Fruit fly (Drosophila melanogaster) whole organism, embryonic: ENCODE results near the gene form3.

Source experiments
- Atf3 ChIP-seq: fragments of 200-800 bp; sonication (Bioruptor generic); optimal IDR thresholded peaks from 3 replicates; lab custom pipeline; 2016; ENCODE audit warnings: missing biosample characterization, missing genetic modification characterization
- C15 ChIP-seq: fragments of 200-800 bp; sonication (Bioruptor generic); IDR thresholded peaks from 3 replicates; pipeline ENCODE4 v1.3.6; 2022; ENCODE audit warnings: missing biosample characterization, missing genetic modification characterization
- CG1024 ChIP-seq: fragments of 200-800 bp; sonication (Bioruptor generic); IDR thresholded peaks from 2 replicates; pipeline ENCODE4 v1.3.6; 2022; ENCODE audit warnings: missing biosample characterization, missing genetic modification characterization
- CG11504 ChIP-seq: fragments of 200-800 bp; sonication (Bioruptor generic); optimal IDR thresholded peaks from 3 replicates; lab custom pipeline; 2019; ENCODE audit warnings: missing biosample characterization, mild to moderate bottlenecking, missing genetic modification characterization, moderate library complexity
- CG11695 ChIP-seq: fragments of 200-800 bp; sonication (Bioruptor generic); IDR thresholded peaks from 3 replicates; pipeline ENCODE4 v1.3.6; 2022; ENCODE audit warnings: missing biosample characterization, missing genetic modification characterization
- CG13894 ChIP-seq: fragments of 200-800 bp; sonication (Bioruptor generic); optimal IDR thresholded peaks from 3 replicates; lab custom pipeline; 2018; ENCODE audit warnings: missing biosample characterization, mild to moderate bottlenecking, missing genetic modification characterization, moderate library complexity
- CG14014 ChIP-seq: fragments of 200-800 bp; sonication (Bioruptor generic); IDR thresholded peaks from 2 replicates; pipeline ENCODE4 v1.3.6; 2022; ENCODE audit warnings: missing biosample characterization, missing genetic modification characterization
- CG14050 ChIP-seq: fragments of 200-800 bp; sonication (Bioruptor generic); IDR thresholded peaks from 3 replicates; pipeline ENCODE4 v1.3.6; 2022; ENCODE audit warnings: missing biosample characterization, missing genetic modification characterization
- CG1602 ChIP-seq: fragments of 200-800 bp; sonication (Bioruptor generic); optimal IDR thresholded peaks from 3 replicates; lab custom pipeline; 2016; ENCODE audit warnings: missing biosample characterization, missing genetic modification characterization
- CG16815 ChIP-seq: fragments of 200-800 bp; sonication (Bioruptor generic); optimal IDR thresholded peaks from 3 replicates; lab custom pipeline; 2017; ENCODE audit warnings: missing biosample characterization, mild to moderate bottlenecking, missing genetic modification characterization
- CG18262 ChIP-seq: fragments of 200-800 bp; optimal IDR thresholded peaks from 3 replicates; lab custom pipeline; 2019; ENCODE audit warnings: missing biosample characterization, mild to moderate bottlenecking, missing genetic modification characterization, moderate library complexity
- CG2678 ChIP-seq: fragments of 200-800 bp; sonication (Bioruptor generic); optimal IDR thresholded peaks from 3 replicates; lab custom pipeline; 2019; ENCODE audit warnings: missing biosample characterization, mild to moderate bottlenecking, missing genetic modification characterization, moderate library complexity
- CG6683 ChIP-seq: fragments of 200-800 bp; sonication (Bioruptor generic); optimal IDR thresholded peaks from 2 replicates; lab custom pipeline; 2017; ENCODE audit warnings: missing biosample characterization, mild to moderate bottlenecking, missing genetic modification characterization, missing genetic modification reagents
- CG6854 ChIP-seq: fragments of 200-800 bp; sonication (Bioruptor generic); optimal IDR thresholded peaks from 3 replicates; lab custom pipeline; 2017; ENCODE audit warnings: missing biosample characterization, mild to moderate bottlenecking, missing genetic modification characterization
- CG7271 ChIP-seq: fragments of 200-800 bp; sonication (Bioruptor generic); optimal IDR thresholded peaks from 2 replicates; lab custom pipeline; 2018; ENCODE audit warnings: missing biosample characterization, mild to moderate bottlenecking, missing genetic modification characterization, moderate library complexity
- CTCF ChIP-seq: fragments of 200-800 bp; sonication (Bioruptor generic); optimal IDR thresholded peaks from 2 replicates; lab custom pipeline; 2017; ENCODE audit warnings: missing biosample characterization, mild to moderate bottlenecking, missing genetic modification characterization, moderate library complexity
- D ChIP-seq, 2 experiments: fragments of 200-800 bp in 1 of 2; fragments of >200 bp in 1 of 2; sonication (Bioruptor generic) in 1 of 2; optimal IDR thresholded peaks; 2 replicates in 1 of 2; 3 replicates in 1 of 2; lab custom pipeline; 2017; ENCODE audit warnings: mild to moderate bottlenecking in 1 of 2, missing biosample characterization in 1 of 2, missing genetic modification characterization in 1 of 2, missing genetic modification reagents in 1 of 2
- ERR ChIP-seq: fragments of 200-800 bp; sonication (Bioruptor generic); optimal IDR thresholded peaks from 2 replicates; lab custom pipeline; 2016; ENCODE audit warnings: missing biosample characterization, missing genetic modification characterization
- MTF-1 ChIP-seq: fragments of 200-800 bp; sonication (Bioruptor generic); optimal IDR thresholded peaks from 2 replicates; lab custom pipeline; 2018; ENCODE audit warnings: missing biosample characterization, mild to moderate bottlenecking, missing genetic modification characterization, borderline replicate concordance
- Mad ChIP-seq: fragments of 200-800 bp; sonication (Bioruptor generic); optimal IDR thresholded peaks from 2 replicates; lab custom pipeline; 2016; ENCODE audit warnings: missing biosample characterization, missing genetic modification characterization
- NC2α ChIP-seq: fragments of 200-800 bp; sonication (Bioruptor generic); optimal IDR thresholded peaks from 2 replicates; lab custom pipeline; 2016; ENCODE audit warnings: missing biosample characterization, missing genetic modification characterization
- Oli ChIP-seq: fragments of 200-800 bp; sonication (Bioruptor generic); optimal IDR thresholded peaks from 2 replicates; lab custom pipeline; 2018; ENCODE audit warnings: missing biosample characterization, mild to moderate bottlenecking, missing genetic modification characterization, moderate library complexity
- Taf1 ChIP-seq: fragments of 200-800 bp; sonication (Bioruptor generic); IDR thresholded peaks from 2 replicates; pipeline ENCODE4 v1.3.6; 2022; ENCODE audit warnings: missing biosample characterization, missing genetic modification characterization
- Trl ChIP-seq, 3 experiments: fragments of >200 bp in 2 of 3; fragments of 200-800 bp in 1 of 3; sonication (Bioruptor generic) in 1 of 3; optimal IDR thresholded peaks; 2 replicates in 1 of 3; 3 replicates in 2 of 3; lab custom pipeline; 2016 to 2017; ENCODE audit warnings: missing biosample characterization in 1 of 3, missing genetic modification characterization in 1 of 3
- Usf ChIP-seq: fragments of 200-800 bp; sonication (Bioruptor generic); optimal IDR thresholded peaks from 2 replicates; lab custom pipeline; 2017; ENCODE audit warnings: missing genotype, missing biosample characterization, missing genetic modification characterization
- amos ChIP-seq: fragments of 200-800 bp; sonication (Bioruptor generic); IDR thresholded peaks from 2 replicates; pipeline ENCODE4 v1.3.6; 2022; ENCODE audit warnings: missing biosample characterization, missing genetic modification characterization; ENCODE audit not compliant: partially characterized antibody
- ase ChIP-seq: fragments of 200-800 bp; sonication (Bioruptor generic); IDR thresholded peaks from 3 replicates; pipeline ENCODE4 v1.3.6; 2022; ENCODE audit warnings: missing biosample characterization, missing genetic modification characterization
- br ChIP-seq: fragments of >200 bp; optimal IDR thresholded peaks from 2 replicates; lab custom pipeline; 2017
- bsh ChIP-seq, 2 experiments: fragments of 200-800 bp; sonication (Bioruptor generic); optimal IDR thresholded peaks; 2 replicates each; lab custom pipeline; 2017 to 2018; ENCODE audit warnings: mild to moderate bottlenecking in 2 of 2, missing biosample characterization in 2 of 2, missing genetic modification characterization in 2 of 2, moderate library complexity in 1 of 2
- cg ChIP-seq: fragments of 200-800 bp; sonication (Bioruptor generic); optimal IDR thresholded peaks from 3 replicates; lab custom pipeline; 2019; ENCODE audit warnings: missing biosample characterization, mild to moderate bottlenecking, missing genetic modification characterization, moderate library complexity
- chinmo ChIP-seq: fragments of 200-800 bp; sonication (Bioruptor generic); IDR thresholded peaks from 4 replicates; pipeline ENCODE4 v1.3.6; 2022; ENCODE audit warnings: missing biosample characterization, missing genetic modification characterization; ENCODE audit not compliant: partially characterized antibody
- corto ChIP-seq: fragments of 200-800 bp; sonication (Bioruptor generic); optimal IDR thresholded peaks from 2 replicates; lab custom pipeline; 2016; ENCODE audit warnings: missing biosample characterization, mild to moderate bottlenecking, missing genetic modification characterization, moderate library complexity
- cwo ChIP-seq: fragments of 200-800 bp; sonication (Bioruptor generic); optimal IDR thresholded peaks from 3 replicates; lab custom pipeline; 2017; ENCODE audit warnings: missing biosample characterization, missing genetic modification characterization, mild to moderate bottlenecking, moderate library complexity, missing genetic modification reagents
- dm ChIP-seq: fragments of 200-800 bp; sonication (Bioruptor generic); optimal IDR thresholded peaks from 3 replicates; lab custom pipeline; 2016; ENCODE audit warnings: missing biosample characterization, missing genetic modification characterization
- exex ChIP-seq: fragments of 200-800 bp; sonication (Bioruptor generic); optimal IDR thresholded peaks from 4 replicates; lab custom pipeline; 2018; ENCODE audit warnings: missing biosample characterization, mild to moderate bottlenecking, missing genetic modification characterization, moderate library complexity
- fu2 ChIP-seq: fragments of 200-800 bp; sonication (Bioruptor generic); optimal IDR thresholded peaks from 2 replicates; lab custom pipeline; 2016; ENCODE audit warnings: missing biosample characterization, missing genetic modification characterization
- gcm ChIP-seq: fragments of 200-800 bp; sonication (Bioruptor generic); optimal IDR thresholded peaks from 2 replicates; lab custom pipeline; 2019; ENCODE audit warnings: missing biosample characterization, mild to moderate bottlenecking, missing genetic modification characterization, moderate library complexity
- gsb-n ChIP-seq: fragments of 200-800 bp; sonication (Bioruptor generic); optimal IDR thresholded peaks from 3 replicates; lab custom pipeline; 2018; ENCODE audit warnings: missing biosample characterization, mild to moderate bottlenecking, missing genetic modification characterization
- kay ChIP-seq: fragments of 200-800 bp; sonication (Bioruptor generic); optimal IDR thresholded peaks from 2 replicates; lab custom pipeline; 2016; ENCODE audit warnings: missing biosample characterization, missing genetic modification characterization
- lab ChIP-seq: fragments of 200-800 bp; sonication (Bioruptor generic); optimal IDR thresholded peaks from 3 replicates; lab custom pipeline; 2017; ENCODE audit warnings: missing biosample characterization, missing genetic modification characterization, mild to moderate bottlenecking, moderate library complexity, missing genetic modification reagents
- luna ChIP-seq: fragments of 200-800 bp; sonication (Bioruptor generic); optimal IDR thresholded peaks from 2 replicates; lab custom pipeline; 2016; ENCODE audit warnings: missing biosample characterization, missing genetic modification characterization
- mirr ChIP-seq: fragments of 200-800 bp; sonication (Bioruptor generic); optimal IDR thresholded peaks from 3 replicates; lab custom pipeline; 2018; ENCODE audit warnings: missing biosample characterization, mild to moderate bottlenecking, missing genetic modification characterization
- pros ChIP-seq: fragments of 200-800 bp; sonication (Bioruptor generic); optimal IDR thresholded peaks from 3 replicates; lab custom pipeline; 2019; ENCODE audit warnings: missing biosample characterization, mild to moderate bottlenecking, missing genetic modification characterization, moderate library complexity
- ssp ChIP-seq: fragments of 200-800 bp; sonication (Bioruptor generic); IDR thresholded peaks from 2 replicates; pipeline ENCODE4 v1.3.6; 2022; ENCODE audit warnings: missing biosample characterization, missing genetic modification characterization
- sug ChIP-seq: fragments of 200-800 bp; optimal IDR thresholded peaks from 2 replicates; lab custom pipeline; 2019; ENCODE audit warnings: missing biosample characterization, mild to moderate bottlenecking, missing genetic modification characterization, moderate library complexity

Gene form3

DNA sequence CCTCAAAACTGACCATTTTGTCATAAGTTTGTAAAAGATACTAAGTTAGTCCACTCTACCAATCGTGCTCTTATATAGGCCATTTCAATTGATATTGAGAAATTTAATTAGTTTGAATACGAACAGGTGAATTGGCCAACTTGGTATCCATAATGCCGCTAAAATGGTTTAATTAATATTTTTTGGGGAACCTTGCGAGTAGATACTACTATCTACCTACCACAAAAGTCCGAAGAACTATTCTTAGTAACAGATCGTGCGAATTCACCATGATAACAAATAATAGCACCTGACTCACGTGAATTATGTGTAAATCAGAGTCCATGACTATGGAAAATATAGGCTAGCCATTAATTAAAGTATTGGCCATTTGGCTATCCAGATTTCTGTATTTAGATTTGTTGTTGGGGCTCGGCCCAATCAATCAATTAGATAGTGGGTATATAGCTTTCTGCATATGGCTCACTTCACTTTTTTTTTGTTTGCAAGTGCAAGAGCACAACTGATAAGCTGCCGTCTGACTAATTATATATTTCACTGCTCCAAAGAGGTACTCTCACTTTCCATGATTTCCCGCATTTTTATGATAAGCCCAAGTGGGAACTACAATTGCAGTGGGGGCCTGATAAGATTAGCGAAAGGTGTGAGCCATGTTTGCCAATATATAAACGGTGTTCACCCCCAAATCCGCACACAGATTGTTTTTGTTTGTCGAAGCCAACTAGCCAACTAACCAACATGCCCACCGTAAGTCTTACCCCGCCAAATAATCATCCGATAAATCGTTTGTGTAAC, 33.8 kb downstream of the form3 start, which contains the start of the genes Acbp4 and Acbp6:
Gene Acbp4 (minus strand): TSS at position 51 of the 795 bp plus-strand sequence.
Gene Acbp6 (plus strand): TSS at position 690 of the 795 bp plus-strand sequence.
- TF ChIP-seq C15 (GFP tag; lab: Robert Waterston, UW): no peak
- TF ChIP-seq CG11504 (tag; lab: Kevin White, UChicago): no peak
- TF ChIP-seq CG11695 (GFP tag; lab: Robert Waterston, UW): 0 out of 3 replicates have a peak, but pooled peaks have one; percentile 10
- no peak for TF ChIP-seq CTCF (GFP tag; lab: Kevin White, UChicago)
- no peak for TF ChIP-seq CG7271 (tag; lab: Kevin White, UChicago)
- peak; percentile 65 for TF ChIP-seq sug (tag; lab: Kevin White, UChicago)
- TF ChIP-seq fu2 (GFP tag; lab: Kevin White, UChicago): no peak
- TF ChIP-seq chinmo (GFP tag; lab: Robert Waterston, UW): 0 out of 4 replicates have a peak, but pooled peaks have one; percentile 61
- peak; percentile 81 for TF ChIP-seq exex (tag; lab: Kevin White, UChicago)
- no peak for TF ChIP-seq br
- no peak for TF ChIP-seq CG6683
- TF ChIP-seq lab: peak; percentile 25
- no peak for TF ChIP-seq pros (GFP tag; lab: Kevin White, UChicago)
- TF ChIP-seq NC2α (GFP tag; lab: Kevin White, UChicago): no peak
- TF ChIP-seq mirr (GFP tag; lab: Kevin White, UChicago): peak; percentile 66
- peak; percentile 29 for TF ChIP-seq cwo

DNA sequence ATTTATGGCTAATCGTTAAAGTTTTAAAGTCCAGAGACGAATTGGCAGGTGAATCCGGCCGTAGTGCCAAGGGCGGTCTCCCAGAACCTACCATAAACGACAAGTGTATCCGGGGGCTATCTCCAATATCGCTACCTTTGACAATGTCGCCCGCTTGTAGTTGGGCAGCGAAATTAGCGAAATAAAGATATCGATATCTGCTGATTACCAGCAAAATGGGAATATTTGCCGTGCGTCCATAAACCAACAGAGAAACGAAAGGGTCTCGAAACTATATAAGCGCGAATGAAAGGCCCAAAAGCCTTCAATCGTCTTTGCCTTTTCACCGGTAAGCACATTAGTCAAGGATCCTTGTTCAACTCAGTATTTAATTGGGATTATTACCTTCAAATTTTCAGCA, 36.0 kb downstream of the form3 start, which contains the start of gene Acbp3:
Gene Acbp3 (plus strand): TSS at position 301 of the 400 bp plus-strand sequence.
- TF ChIP-seq dm (no peak), CG6683 (no peak), Mad (GFP tag; lab: Kevin White, UChicago) (no peak), CG13894 (no peak), CG14050 (GFP tag; lab: Robert Waterston, UW) (no peak), D (optimal IDR thresholded peaks at IDR 0.05; lab: Kevin White, UChicago) (no peak), D (GFP tag; optimal IDR thresholded peaks at IDR 0.05; lab: Kevin White, UChicago) (no peak), MTF-1 (no peak), CG6854 (GFP tag; lab: Kevin White, UChicago) (no peak), CG1024 (GFP tag; lab: Robert Waterston, UW) (no peak), Usf (GFP tag; lab: Kevin White, UChicago) (no peak), ase (no peak), C15 (GFP tag; lab: Robert Waterston, UW) (no peak), ERR (GFP tag; lab: Kevin White, UChicago) (no peak), ssp (GFP tag; lab: Robert Waterston, UW) (no peak), bsh (GFP tag; optimal IDR thresholded peaks at IDR 0.05; lab: Kevin White, UChicago) (no peak), CG18262 (tag; lab: Kevin White, UChicago) (no peak), Oli (tag; lab: Kevin White, UChicago) (no peak), gsb-n (tag; lab: Kevin White, UChicago) (no peak)

DNA sequence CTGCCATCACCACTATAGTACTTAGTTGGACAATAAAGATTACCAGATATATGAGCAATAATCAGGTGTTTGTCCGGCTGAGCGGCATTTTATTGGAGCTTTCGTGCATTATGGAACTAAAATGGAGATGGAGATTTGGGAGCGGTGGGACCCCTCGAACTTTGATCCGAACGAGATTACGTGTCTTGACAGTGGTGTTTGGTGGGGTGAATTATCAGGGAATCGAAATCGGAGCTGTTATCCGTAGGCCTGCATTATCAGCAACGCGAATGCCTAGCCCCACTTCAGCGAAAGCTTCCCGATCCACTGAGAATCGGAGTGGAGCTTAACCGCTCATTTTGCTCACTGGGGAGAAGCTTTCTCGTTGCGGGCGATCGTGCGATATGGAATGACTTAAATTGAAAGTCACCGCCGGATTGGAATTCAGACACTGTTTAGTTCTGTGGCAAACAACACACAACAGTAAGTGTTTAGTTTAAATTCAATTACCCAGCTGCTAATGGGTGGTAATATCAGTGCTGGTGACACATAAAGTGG, 36.9 kb downstream of the form3 start, which contains the start of gene Acbp2:
Gene Acbp2 (plus strand): TSS at position 417 of the 537 bp plus-strand sequence.
- peak; percentile 3 for TF ChIP-seq CG2678 (tag; lab: Kevin White, UChicago)
- TF ChIP-seq luna (GFP tag; lab: Kevin White, UChicago): no peak
- TF ChIP-seq Trl (optimal IDR thresholded peaks at IDR 0.05; lab: Kevin White, UChicago): peak in 1 of 2 experiments; percentile 31
- TF ChIP-seq Trl (GFP tag; optimal IDR thresholded peaks at IDR 0.05; lab: Kevin White, UChicago): no peak
- TF ChIP-seq kay: no peak
- no peak for TF ChIP-seq CG14014 (GFP tag; lab: Robert Waterston, UW)
- no peak for TF ChIP-seq Atf3
- TF ChIP-seq CG13894: no peak
- TF ChIP-seq cg (GFP tag; lab: Kevin White, UChicago): no peak
- TF ChIP-seq CG1024 (GFP tag; lab: Robert Waterston, UW): no peak
- no peak; the same call in 1 of the 2 replicates for TF ChIP-seq amos
- TF ChIP-seq CG16815 (GFP tag; lab: Kevin White, UChicago): no peak
- no peak for TF ChIP-seq gcm (GFP tag; lab: Kevin White, UChicago)
- no peak for TF ChIP-seq CG1602 (GFP tag; lab: Kevin White, UChicago)
- TF ChIP-seq Taf1 (GFP tag; lab: Robert Waterston, UW): no peak
- TF ChIP-seq corto: no peak
